Fruit fly (Drosophila melanogaster): Measurements from ENCODE around the gene S6kII.

S6kII gene

dm6 chrX:22491028-22491769 is 38.6 kb upstream of the S6kII start (continued):
- peak; percentile 22 for TF ChIP-seq tap (tag; optimal IDR thresholded peaks at IDR 0.05)
- peak; percentile 68 for TF ChIP-seq bcd (GFP tag; optimal IDR thresholded peaks at IDR 0.05)
- TF ChIP-seq ems (GFP tag; optimal IDR thresholded peaks at IDR 0.05) = no peak
- no peak for TF ChIP-seq CG10462 (GFP tag; optimal IDR thresholded peaks at IDR 0.05)
- TF ChIP-seq CG6765 (GFP tag; optimal IDR thresholded peaks at IDR 0.05) = peak; percentile 46
- TF ChIP-seq vvl (GFP tag; IDR thresholded peaks at IDR 0.05) = 0 out of 2 replicates have a peak, but pooled peaks have one; percentile 19
- TF ChIP-seq CG11398 (GFP tag; optimal IDR thresholded peaks at IDR 0.05) = no peak
- peak; percentile 70 for TF ChIP-seq Hr3 (GFP tag; optimal IDR thresholded peaks at IDR 0.05)
- TF ChIP-seq CG2202 (tag; optimal IDR thresholded peaks at IDR 0.05) = no peak
- TF ChIP-seq CG4360 (GFP tag; IDR thresholded peaks at IDR 0.05) = no peak
- no peak for TF ChIP-seq Dp (GFP tag; optimal IDR thresholded peaks at IDR 0.05)
- TF ChIP-seq psq (GFP tag; optimal IDR thresholded peaks at IDR 0.05) = no peak
- TF ChIP-seq Ptx1 (GFP tag; IDR thresholded peaks at IDR 0.05) = peak; percentile 49
- TF ChIP-seq Dad (GFP tag; optimal IDR thresholded peaks at IDR 0.05) = no peak
- no peak for TF ChIP-seq CG34422 (GFP tag; IDR thresholded peaks at IDR 0.05)
- peak; percentile 37 for TF ChIP-seq fd3F (GFP tag; optimal IDR thresholded peaks at IDR 0.05)
- TF ChIP-seq sd (tag; optimal IDR thresholded peaks at IDR 0.05) = no peak
- no peak for TF ChIP-seq CG9797 (GFP tag; optimal IDR thresholded peaks at IDR 0.05)
- TF ChIP-seq Doc2 (GFP tag; IDR thresholded peaks at IDR 0.05) = no peak
- peak; percentile 51 for TF ChIP-seq Abd-B (GFP tag; optimal IDR thresholded peaks at IDR 0.05)
- peak; percentile 51 for TF ChIP-seq CG9215 (GFP tag; IDR thresholded peaks at IDR 0.05)
- TF ChIP-seq CG42726 (GFP tag; IDR thresholded peaks at IDR 0.05; ENCODE audit: partially characterized antibody) = no peak
- TF ChIP-seq CG10654 (GFP tag; optimal IDR thresholded peaks at IDR 0.05) = peak; percentile 49
- TF ChIP-seq Atf6 (GFP tag; IDR thresholded peaks at IDR 0.05) = no peak
- TF ChIP-seq CG11695 (GFP tag; IDR thresholded peaks at IDR 0.05) = 0 out of 3 replicates have a peak, but pooled peaks have one; percentile 55
- TF ChIP-seq C15 (GFP tag; IDR thresholded peaks at IDR 0.05) = no peak
- peak; percentile 49 for TF ChIP-seq CG14441 (GFP tag; IDR thresholded peaks at IDR 0.05)
- peak; percentile 62 for TF ChIP-seq sens (GFP tag)
- TF ChIP-seq dan (GFP tag; IDR thresholded peaks at IDR 0.05) = no peak
- peak; percentile 87 for TF ChIP-seq CG12769 (tag; optimal IDR thresholded peaks at IDR 0.05)
- TF ChIP-seq fu2 (GFP tag; optimal IDR thresholded peaks at IDR 0.05) = no peak
- TF ChIP-seq CG30403 (GFP tag; optimal IDR thresholded peaks at IDR 0.05) = peak; percentile 76
- TF ChIP-seq Pdp1 (GFP tag; optimal IDR thresholded peaks at IDR 0.05) = peak in 1 of 2 experiments; percentile 37
- no peak for TF ChIP-seq prd (optimal IDR thresholded peaks at IDR 0.05)
- no peak; the same call in 2 of the 3 replicates for TF ChIP-seq prd (GFP tag; IDR thresholded peaks at IDR 0.05)
- TF ChIP-seq CG10979 (tag; optimal IDR thresholded peaks at IDR 0.05) = peak; percentile 72
- TF ChIP-seq CG17802 (tag; optimal IDR thresholded peaks at IDR 0.05) = no peak
- no peak for TF ChIP-seq Sry-δ (GFP tag; optimal IDR thresholded peaks at IDR 0.05)
- TF ChIP-seq CG13296 (GFP tag; optimal IDR thresholded peaks at IDR 0.05) = peak; percentile 12
- TF ChIP-seq CG31441 (GFP tag; IDR thresholded peaks at IDR 0.05) = no peak; the same call in 1 of the 2 replicates
- TF ChIP-seq CG30431 (GFP tag; optimal IDR thresholded peaks at IDR 0.05) = peak; percentile 18
- no peak for TF ChIP-seq fru (optimal IDR thresholded peaks at IDR 0.05)
- TF ChIP-seq PHDP (tag; optimal IDR thresholded peaks at IDR 0.05) = peak; percentile 40
- TF ChIP-seq slbo (GFP tag; IDR thresholded peaks at IDR 0.05) = peak; percentile 51
- no peak for TF ChIP-seq kni (GFP tag; optimal IDR thresholded peaks at IDR 0.05)
- TF ChIP-seq CG6813 (GFP tag; optimal IDR thresholded peaks at IDR 0.05) = peak; percentile 39
- no peak for TF ChIP-seq h (optimal IDR thresholded peaks at IDR 0.05)
- peak; percentile 38 for TF ChIP-seq Fer3 (tag; optimal IDR thresholded peaks at IDR 0.05)
- TF ChIP-seq ap (GFP tag; IDR thresholded peaks at IDR 0.05) = no peak
- TF ChIP-seq CG6654 (GFP tag; optimal IDR thresholded peaks at IDR 0.05) = peak; percentile 54
- TF ChIP-seq CG7271 (tag; optimal IDR thresholded peaks at IDR 0.05) = no peak
